Worm (Caenorhabditis elegans) whole organism, late embryonic: Measurements from ENCODE around the gene R10E4.3.

Source experiments
- ceh-9 ChIP-seq: sonication (generic microtip); optimal IDR thresholded peaks from 2 replicates; lab custom pipeline; 2016; ENCODE audit warnings: mild to moderate bottlenecking, missing genetic modification characterization, inconsistent platforms, missing compliant biosample characterization
- lin-11 ChIP-seq: fragments of 200-800 bp; sonication (Bioruptor generic); optimal IDR thresholded peaks from 2 replicates; lab custom pipeline; 2018; ENCODE audit warnings: mild to moderate bottlenecking, missing genetic modification characterization, missing compliant biosample characterization

ce11 chrIII:4320113-4320512 lies 32.8 kb upstream of the R10E4.3 start, which contains the start of gene H38K22.6:
- TF ChIP-seq ceh-9 (tag; lab: Kevin White, UChicago) = no peak
- TF ChIP-seq lin-11 = no peak
